Fruit fly (Drosophila melanogaster) whole organism, embryonic: ENCODE results near the gene CG5235.

Experiments
- Atf6 ChIP-seq: fragments of 200-800 bp; sonication (Bioruptor generic); IDR thresholded peaks from 2 replicates; pipeline ENCODE4 v1.3.6; 2022; ENCODE audit warnings: missing biosample characterization, missing genetic modification characterization
- CG12219 ChIP-seq: fragments of 200-800 bp; sonication (Bioruptor generic); optimal IDR thresholded peaks from 3 replicates; lab custom pipeline; 2018; ENCODE audit warnings: missing biosample characterization, mild to moderate bottlenecking, missing genetic modification characterization
- CG13296 ChIP-seq: fragments of 200-800 bp; sonication (Bioruptor generic); optimal IDR thresholded peaks from 3 replicates; lab custom pipeline; 2018; ENCODE audit warnings: missing biosample characterization, mild to moderate bottlenecking, missing genetic modification characterization
- CG13775 ChIP-seq: fragments of 200-800 bp; sonication (Bioruptor generic); optimal IDR thresholded peaks from 3 replicates; lab custom pipeline; 2017; ENCODE audit warnings: missing biosample characterization, mild to moderate bottlenecking, missing genetic modification characterization
- CG15601 ChIP-seq: fragments of 200-800 bp; sonication (Bioruptor generic); optimal IDR thresholded peaks from 3 replicates; lab custom pipeline; 2019; ENCODE audit warnings: missing biosample characterization, mild to moderate bottlenecking, missing genetic modification characterization, moderate library complexity
- CG17186 ChIP-seq: fragments of 200-800 bp; sonication (Bioruptor generic); optimal IDR thresholded peaks from 3 replicates; lab custom pipeline; 2017; ENCODE audit warnings: missing biosample characterization, missing genetic modification reagents, missing genetic modification characterization
- CG17612 ChIP-seq: fragments of 200-800 bp; sonication (Bioruptor generic); IDR thresholded peaks from 2 replicates; pipeline ENCODE4 v1.3.6; 2022; ENCODE audit warnings: missing biosample characterization, missing genetic modification characterization
- CG2116 ChIP-seq: fragments of 200-800 bp; sonication (Bioruptor generic); optimal IDR thresholded peaks from 3 replicates; lab custom pipeline; 2018; ENCODE audit warnings: missing biosample characterization, mild to moderate bottlenecking, missing genetic modification characterization
- CG2889 ChIP-seq: fragments of 200-800 bp; sonication (Bioruptor generic); IDR thresholded peaks from 3 replicates; pipeline ENCODE4 v1.3.6; 2022; ENCODE audit warnings: missing biosample characterization, missing genetic modification characterization
- CG31224 ChIP-seq: fragments of 200-800 bp; sonication (Bioruptor generic); IDR thresholded peaks from 2 replicates; pipeline ENCODE4 v1.3.6; 2022; ENCODE audit warnings: missing biosample characterization, missing genetic modification characterization
- CG32772 ChIP-seq: fragments of 200-800 bp; sonication (Bioruptor generic); IDR thresholded peaks from 2 replicates; pipeline ENCODE4 v1.3.6; 2022; ENCODE audit warnings: missing biosample characterization, missing genetic modification characterization
- CG3281 ChIP-seq: fragments of 200-800 bp; sonication (Bioruptor generic); optimal IDR thresholded peaks from 3 replicates; lab custom pipeline; 2017; ENCODE audit warnings: missing biosample characterization, mild to moderate bottlenecking, missing genetic modification characterization
- CG34422 ChIP-seq: fragments of 200-800 bp; sonication (Bioruptor generic); IDR thresholded peaks from 3 replicates; pipeline ENCODE4 v1.3.6; 2022; ENCODE audit warnings: missing biosample characterization, missing genetic modification characterization
- CG3847 ChIP-seq: fragments of 200-800 bp; sonication (Bioruptor generic); IDR thresholded peaks from 2 replicates; pipeline ENCODE4 v1.3.6; 2022; ENCODE audit warnings: missing biosample characterization, missing genetic modification characterization
- CG4424 ChIP-seq: fragments of 200-800 bp; sonication (Bioruptor generic); optimal IDR thresholded peaks from 3 replicates; lab custom pipeline; 2016; ENCODE audit warnings: missing biosample characterization, missing genetic modification characterization
- CG6689 ChIP-seq: fragments of 200-800 bp; sonication (Bioruptor generic); IDR thresholded peaks from 2 replicates; pipeline ENCODE4 v1.3.6; 2022; ENCODE audit warnings: missing biosample characterization, missing genetic modification characterization
- CG8281 ChIP-seq: fragments of 200-800 bp; sonication (Bioruptor generic); optimal IDR thresholded peaks from 2 replicates; lab custom pipeline; 2018; ENCODE audit warnings: missing biosample characterization, mild to moderate bottlenecking, missing genetic modification characterization, moderate library complexity
- CG8944 ChIP-seq: fragments of 200-800 bp; sonication (Bioruptor generic); optimal IDR thresholded peaks from 3 replicates; lab custom pipeline; 2016; ENCODE audit warnings: missing biosample characterization, missing genetic modification characterization
- Dek ChIP-seq: fragments of 200-800 bp; sonication (Bioruptor generic); optimal IDR thresholded peaks from 3 replicates; lab custom pipeline; 2019; ENCODE audit warnings: missing biosample characterization, mild to moderate bottlenecking, missing genetic modification characterization, moderate library complexity
- Fer3 ChIP-seq: fragments of 200-800 bp; sonication (Bioruptor generic); optimal IDR thresholded peaks from 2 replicates; lab custom pipeline; 2018; ENCODE audit warnings: missing biosample characterization, mild to moderate bottlenecking, missing genetic modification characterization, moderate library complexity
- Gug ChIP-seq: fragments of 200-800 bp; sonication (Bioruptor generic); IDR thresholded peaks from 4 replicates; pipeline ENCODE4 v1.3.6; 2022; ENCODE audit warnings: missing biosample characterization, missing genetic modification characterization
- H2.0 ChIP-seq: fragments of 200-800 bp; sonication (Bioruptor generic); IDR thresholded peaks from 2 replicates; pipeline ENCODE4 v1.3.6; 2022; ENCODE audit warnings: missing biosample characterization, missing genetic modification characterization
- HLH4C ChIP-seq: fragments of 200-800 bp; sonication (Bioruptor generic); IDR thresholded peaks from 3 replicates; pipeline ENCODE4 v1.3.6; 2022; ENCODE audit warnings: missing biosample characterization, missing genetic modification characterization; ENCODE audit not compliant: partially characterized antibody
- HLHmδ ChIP-seq: fragments of 200-800 bp; sonication (Bioruptor generic); optimal IDR thresholded peaks from 2 replicates; lab custom pipeline; 2018; ENCODE audit warnings: missing biosample characterization, mild to moderate bottlenecking, missing genetic modification characterization, moderate library complexity
- Hmr ChIP-seq: fragments of 200-800 bp; sonication (Bioruptor generic); optimal IDR thresholded peaks from 3 replicates; lab custom pipeline; 2017; ENCODE audit warnings: mild to moderate bottlenecking, missing biosample characterization, missing genetic modification reagents, missing genetic modification characterization
- Lpt ChIP-seq: fragments of >200 bp; optimal IDR thresholded peaks from 2 replicates; lab custom pipeline; 2018; ENCODE audit warnings: missing biosample characterization, missing genetic modification characterization
- MBD-R2 ChIP-seq: fragments of 200-800 bp; sonication (Bioruptor generic); IDR thresholded peaks from 2 replicates; pipeline ENCODE4 v1.3.6; 2022; ENCODE audit warnings: missing biosample characterization, missing genetic modification characterization
- PHDP ChIP-seq: fragments of 200-800 bp; sonication (Bioruptor generic); optimal IDR thresholded peaks from 3 replicates; lab custom pipeline; 2018; ENCODE audit warnings: missing biosample characterization, mild to moderate bottlenecking, missing genetic modification characterization, moderate library complexity
- bcd ChIP-seq: fragments of 200-800 bp; sonication (Bioruptor generic); optimal IDR thresholded peaks from 2 replicates; lab custom pipeline; 2017; ENCODE audit warnings: missing biosample characterization, mild to moderate bottlenecking, missing genetic modification characterization
- croc ChIP-seq: fragments of 200-800 bp; sonication (Bioruptor generic); conservative IDR thresholded peaks from 3 replicates; pipeline ENCODE4 v1.3.6; 2022; ENCODE audit warnings: missing biosample characterization, missing genetic modification characterization
- dan ChIP-seq: fragments of 200-800 bp; sonication (Bioruptor generic); IDR thresholded peaks from 2 replicates; pipeline ENCODE4 v1.3.6; 2022; ENCODE audit warnings: missing biosample characterization, missing genetic modification characterization
- ewg ChIP-seq: fragments of 200-800 bp; sonication (Bioruptor generic); optimal IDR thresholded peaks from 3 replicates; lab custom pipeline; 2017; ENCODE audit warnings: mild to moderate bottlenecking, missing biosample characterization, missing genetic modification reagents, missing genetic modification characterization
- gfzf ChIP-seq: fragments of 200-800 bp; sonication (Bioruptor generic); optimal IDR thresholded peaks from 2 replicates; lab custom pipeline; 2016; ENCODE audit warnings: missing biosample characterization, mild to moderate bottlenecking, missing genetic modification characterization, moderate library complexity
- gro ChIP-seq: fragments of 200-800 bp; sonication (Bioruptor generic); optimal IDR thresholded peaks from 2 replicates; lab custom pipeline; 2016; ENCODE audit warnings: missing biosample characterization, missing genetic modification characterization
- hbn ChIP-seq: fragments of 200-800 bp; sonication (Bioruptor generic); IDR thresholded peaks from 2 replicates; pipeline ENCODE4 v1.3.6; 2022; ENCODE audit warnings: missing biosample characterization, missing genetic modification characterization; ENCODE audit not compliant: partially characterized antibody
- her ChIP-seq: fragments of 200-800 bp; sonication (Bioruptor generic); optimal IDR thresholded peaks from 2 replicates; lab custom pipeline; 2016; ENCODE audit warnings: missing biosample characterization, missing genetic modification characterization
- org-1 ChIP-seq: fragments of 200-800 bp; sonication (Bioruptor generic); optimal IDR thresholded peaks from 2 replicates; lab custom pipeline; 2017; ENCODE audit warnings: missing biosample characterization, missing genetic modification characterization
- prd ChIP-seq, 3 experiments: fragments of >200 bp in 2 of 3; fragments of 200-800 bp in 1 of 3; sonication (Bioruptor generic) in 1 of 3; optimal IDR thresholded peaks in 2 of 3; IDR thresholded peaks in 1 of 3; 2 replicates in 2 of 3; 3 replicates in 1 of 3; pipeline versions ENCODE4 v1.3.6 to Lab custom; 2017 to 2022; ENCODE audit warnings: missing biosample characterization in 1 of 3, missing genetic modification characterization in 1 of 3
- pzg ChIP-seq: fragments of 200-800 bp; sonication (Bioruptor generic); optimal IDR thresholded peaks from 3 replicates; lab custom pipeline; 2018; ENCODE audit warnings: missing biosample characterization, mild to moderate bottlenecking, missing genetic modification characterization, moderate library complexity
- ranshi ChIP-seq: fragments of 200-800 bp; sonication (Bioruptor generic); IDR thresholded peaks from 2 replicates; pipeline ENCODE4 v1.3.6; 2022; ENCODE audit warnings: missing biosample characterization, missing genetic modification characterization
- ro ChIP-seq: fragments of 200-800 bp; sonication (Bioruptor generic); IDR thresholded peaks from 2 replicates; pipeline ENCODE4 v1.3.6; 2022; ENCODE audit warnings: missing biosample characterization, missing genetic modification characterization
- salm ChIP-seq: fragments of 200-800 bp; sonication (Bioruptor generic); optimal IDR thresholded peaks from 2 replicates; lab custom pipeline; 2018; ENCODE audit warnings: missing biosample characterization, mild to moderate bottlenecking, missing genetic modification characterization
- sens ChIP-seq: fragments of 200-800 bp; sonication (Bioruptor generic); peaks from one replicate; lab custom pipeline; 2016; ENCODE audit warnings: missing biosample characterization, missing genetic modification characterization
- sna ChIP-seq: fragments of 200-800 bp; sonication (Bioruptor generic); IDR thresholded peaks from 2 replicates; pipeline ENCODE4 v1.3.6; 2022; ENCODE audit warnings: missing biosample characterization, missing genetic modification characterization; ENCODE audit not compliant: partially characterized antibody
- tgo ChIP-seq: fragments of 200-800 bp; sonication (Bioruptor generic); IDR thresholded peaks from 3 replicates; pipeline ENCODE4 v1.3.6; 2022; ENCODE audit warnings: missing biosample characterization, missing genetic modification characterization
- tup ChIP-seq: fragments of 200-800 bp; sonication (Bioruptor generic); optimal IDR thresholded peaks from 2 replicates; lab custom pipeline; 2016; ENCODE audit warnings: missing biosample characterization, mild to moderate bottlenecking, missing genetic modification characterization, moderate library complexity
- wor ChIP-seq: fragments of 200-800 bp; sonication (Bioruptor generic); IDR thresholded peaks from 2 replicates; pipeline ENCODE4 v1.3.6; 2022; ENCODE audit warnings: missing biosample characterization, missing genetic modification characterization
- zf30C ChIP-seq: fragments of 200-800 bp; sonication (Bioruptor generic); optimal IDR thresholded peaks from 3 replicates; lab custom pipeline; 2018; ENCODE audit warnings: missing biosample characterization, mild to moderate bottlenecking, missing genetic modification characterization
- zfh1 ChIP-seq: fragments of 200-800 bp; sonication (Bioruptor generic); IDR thresholded peaks from 3 replicates; pipeline ENCODE4 v1.3.6; 2022; ENCODE audit warnings: missing biosample characterization, missing genetic modification characterization
- zfh2 ChIP-seq: fragments of 200-800 bp; sonication (Bioruptor generic); optimal IDR thresholded peaks from 2 replicates; lab custom pipeline; 2016; ENCODE audit warnings: missing biosample characterization, missing genetic modification characterization

Gene CG5235

DNA sequence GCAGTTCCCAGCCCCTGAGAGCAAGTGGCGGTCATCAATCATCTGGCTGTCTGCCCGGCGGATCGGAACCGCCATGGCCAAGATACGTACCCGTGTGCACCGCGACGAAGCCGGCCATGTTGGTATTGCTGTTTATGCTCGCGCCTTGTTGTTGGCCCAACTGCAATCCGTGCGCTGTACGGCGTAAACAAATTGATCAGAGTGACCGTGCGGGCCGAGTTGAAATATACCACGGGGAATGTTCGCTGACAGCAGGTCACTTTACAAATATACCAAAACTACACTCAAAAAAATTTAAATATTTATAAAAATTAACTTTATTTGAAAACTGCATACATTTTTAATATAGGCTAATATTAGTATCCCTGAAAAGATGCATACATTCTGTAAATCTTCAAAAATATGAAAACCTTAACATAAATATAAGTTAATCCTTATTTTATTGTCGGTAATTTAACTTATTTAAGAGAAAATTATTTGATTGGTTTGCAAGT lies 2.8 kb downstream of the CG5235 start, which contains the start of gene Tasp1 (continued):
- peak; percentile 10; the same call in 1 of the 2 replicates for TF ChIP-seq wor
- TF ChIP-seq bcd (GFP tag; lab: Kevin White, UChicago), result peak; percentile 54
- TF ChIP-seq Fer3 (tag; lab: Kevin White, UChicago), result no peak
- no peak for TF ChIP-seq her
- TF ChIP-seq CG17186, result peak; percentile 5
- peak; percentile 96 for TF ChIP-seq zf30C
- no peak for TF ChIP-seq CG8944
- TF ChIP-seq tgo, result peak; percentile 62
- TF ChIP-seq HLH4C (GFP tag; lab: Robert Waterston, UW), result no peak
- peak; percentile 23; the same call in 1 of the 2 replicates for TF ChIP-seq hbn (GFP tag; lab: Robert Waterston, UW)
- peak; percentile 39 for TF ChIP-seq ewg (GFP tag; lab: Kevin White, UChicago)
- TF ChIP-seq PHDP (tag; lab: Kevin White, UChicago), result peak; percentile 75
- no peak for TF ChIP-seq prd (optimal IDR thresholded peaks at IDR 0.05; lab: Kevin White, UChicago)
- TF ChIP-seq prd (GFP tag; IDR thresholded peaks at IDR 0.05; lab: Robert Waterston, UW), result peak; percentile 66; the same call in 2 of the 3 replicates
- TF ChIP-seq CG32772 (GFP tag; lab: Robert Waterston, UW), result peak; percentile 63
- 0 out of 2 replicates have a peak, but pooled peaks have one; percentile 64 for TF ChIP-seq ranshi (GFP tag; lab: Robert Waterston, UW)
- peak; percentile 87; the same call in 2 of the 3 replicates for TF ChIP-seq CG34422 (GFP tag; lab: Robert Waterston, UW)
- TF ChIP-seq gfzf, result peak; percentile 73
- TF ChIP-seq CG2116 (GFP tag; lab: Kevin White, UChicago), result peak; percentile 51
- peak; percentile 62 for TF ChIP-seq pzg (GFP tag; lab: Kevin White, UChicago)
- no peak for TF ChIP-seq Lpt
- TF ChIP-seq H2.0, result peak; percentile 59
- peak; percentile 62 for TF ChIP-seq CG4424 (GFP tag; lab: Kevin White, UChicago)
- peak; percentile 56 for TF ChIP-seq CG3847 (GFP tag; lab: Robert Waterston, UW)
- peak; percentile 74 for TF ChIP-seq Atf6 (GFP tag; lab: Robert Waterston, UW)
- peak; percentile 5 for TF ChIP-seq gro
- TF ChIP-seq CG2889, result peak; percentile 62; the same call in 1 of the 3 replicates
- TF ChIP-seq sens (GFP tag; lab: Kevin White, UChicago), result peak; percentile 55
- peak; percentile 55 for TF ChIP-seq CG13296 (GFP tag; lab: Kevin White, UChicago)
- 0 out of 2 replicates have a peak, but pooled peaks have one; percentile 32 for TF ChIP-seq ro
- TF ChIP-seq CG17612 (GFP tag; lab: Robert Waterston, UW), result no peak
- peak; percentile 81 for TF ChIP-seq Dek
- peak; percentile 43 for TF ChIP-seq CG3281 (GFP tag; lab: Kevin White, UChicago)
- TF ChIP-seq croc, result 0 out of 3 replicates have a peak, but pooled peaks have one; percentile 28
- peak; percentile 41 for TF ChIP-seq HLHmδ (GFP tag; lab: Kevin White, UChicago)
- TF ChIP-seq sna (GFP tag; lab: Robert Waterston, UW), result no peak
- TF ChIP-seq Gug, result no peak
- peak; percentile 20 for TF ChIP-seq CG8281 (tag; lab: Kevin White, UChicago)
- TF ChIP-seq salm, result peak; percentile 39
- peak; percentile 55 for TF ChIP-seq CG15601 (tag; lab: Kevin White, UChicago)
- peak; percentile 64 for TF ChIP-seq Hmr (GFP tag; lab: Kevin White, UChicago)
- TF ChIP-seq CG13775 (GFP tag; lab: Kevin White, UChicago), result peak; percentile 49
- TF ChIP-seq MBD-R2, result peak; percentile 96
- TF ChIP-seq dan, result no peak
- TF ChIP-seq org-1 (GFP tag; lab: Kevin White, UChicago), result no peak
- peak; percentile 73; the same call in 2 of the 3 replicates for TF ChIP-seq zfh1 (GFP tag; lab: Robert Waterston, UW)
- TF ChIP-seq CG31224, result peak; percentile 60
- TF ChIP-seq CG12219 (GFP tag; lab: Kevin White, UChicago), result no peak
- TF ChIP-seq tup (GFP tag; lab: Kevin White, UChicago), result peak; percentile 16
- TF ChIP-seq CG6689, result peak; percentile 80
- TF ChIP-seq zfh2 (GFP tag; lab: Kevin White, UChicago), result no peak
